Worm (Caenorhabditis elegans) whole organism, L1 larva: ENCODE measurements around the gene T28A11.2.

Experiments
- Y116A8C.19 ChIP-seq: sonication (generic microtip); optimal IDR thresholded peaks from 2 replicates; lab custom pipeline; 2016; ENCODE audit warnings: missing compliant biosample characterization, missing genetic modification characterization, borderline replicate concordance
- nhr-11 ChIP-seq: fragments of 150-350 bp; optimal IDR thresholded peaks from 2 replicates; lab custom pipeline; 2014; ENCODE audit warnings: missing biosample characterization, missing genetic modification characterization

DNA sequence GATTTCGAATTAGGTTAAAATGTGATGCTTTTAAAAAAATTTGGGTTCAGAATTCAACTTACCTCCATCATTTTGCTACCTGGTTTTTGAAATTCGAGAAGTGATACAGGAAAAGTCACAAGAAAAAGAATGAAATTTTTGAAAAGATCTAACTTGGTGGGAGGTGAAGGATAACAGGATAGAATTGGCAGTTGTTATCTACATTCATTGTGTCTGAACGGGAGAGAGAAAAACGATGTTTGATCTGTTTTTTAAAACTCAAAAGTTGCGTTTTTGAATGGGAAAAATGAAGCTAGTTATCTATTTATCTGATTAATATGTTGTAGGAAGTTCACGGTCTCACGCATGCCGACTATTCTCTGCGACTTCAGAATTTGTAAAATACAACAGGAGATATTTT, 7.2 kb downstream of the T28A11.2 start, which contains the start of gene F35F10.7:
- TF ChIP-seq Y116A8C.19 (no peak), nhr-11 (tag; lab: Kevin White, UChicago) (no peak)
